Fruit fly (Drosophila melanogaster): ENCODE results near the gene wts.

wts gene

dm6 chr3R:30828433-30829034 is 22.1 kb upstream of the wts start:
- no peak for TF ChIP-seq Myc (optimal IDR thresholded peaks at IDR 0.05)
- no peak for TF ChIP-seq insv (optimal IDR thresholded peaks at IDR 0.05)
- TF ChIP-seq psq (optimal IDR thresholded peaks at IDR 0.05) = no peak
- no peak for TF ChIP-seq ttk (optimal IDR thresholded peaks at IDR 0.05)
- no peak for TF ChIP-seq Sin3A (optimal IDR thresholded peaks at IDR 0.05)
- TF ChIP-seq h (optimal IDR thresholded peaks at IDR 0.05) = no peak

- TF ChIP-seq h (optimal IDR thresholded peaks at IDR 0.05) (no peak), Sin3A (optimal IDR thresholded peaks at IDR 0.05) (no peak), psq (optimal IDR thresholded peaks at IDR 0.05) (no peak), ttk (optimal IDR thresholded peaks at IDR 0.05) (no peak), insv (optimal IDR thresholded peaks at IDR 0.05) (no peak), Myc (optimal IDR thresholded peaks at IDR 0.05) (no peak)
Observed at dm6 chr3R:30827544-30827943, 21.1 kb upstream of the wts start, which contains the start of gene CG15544. TSS of gene CG15544 (plus strand) at chr3R:30827819.

- TF ChIP-seq Myc (optimal IDR thresholded peaks at IDR 0.05) = no peak
- no peak for TF ChIP-seq insv (optimal IDR thresholded peaks at IDR 0.05)
- no peak for TF ChIP-seq h (optimal IDR thresholded peaks at IDR 0.05)
- no peak for TF ChIP-seq ttk (optimal IDR thresholded peaks at IDR 0.05)
- no peak for TF ChIP-seq psq (optimal IDR thresholded peaks at IDR 0.05)
- no peak for TF ChIP-seq Sin3A (optimal IDR thresholded peaks at IDR 0.05)
Observed at dm6 chr3R:30821968-30822449, 15.6 kb upstream of the wts start.

- TF ChIP-seq insv (optimal IDR thresholded peaks at IDR 0.05) (no peak), h (optimal IDR thresholded peaks at IDR 0.05) (no peak), Myc (optimal IDR thresholded peaks at IDR 0.05) (no peak), Sin3A (optimal IDR thresholded peaks at IDR 0.05) (no peak), ttk (optimal IDR thresholded peaks at IDR 0.05) (no peak), psq (optimal IDR thresholded peaks at IDR 0.05) (no peak)
Observed at dm6 chr3R:30820707-30821319, 14.4 kb upstream of the wts start.

dm6 chr3R:30817246-30817645 is 10.8 kb upstream of the wts start:
- TF ChIP-seq Sin3A (optimal IDR thresholded peaks at IDR 0.05) (no peak), psq (optimal IDR thresholded peaks at IDR 0.05) (no peak), insv (optimal IDR thresholded peaks at IDR 0.05) (no peak), ttk (optimal IDR thresholded peaks at IDR 0.05) (no peak), Myc (optimal IDR thresholded peaks at IDR 0.05) (no peak), h (optimal IDR thresholded peaks at IDR 0.05) (no peak)

dm6 chr3R:30816200-30816599 is 9.8 kb upstream of the wts start:
- TF ChIP-seq h (optimal IDR thresholded peaks at IDR 0.05) (no peak), ttk (optimal IDR thresholded peaks at IDR 0.05) (no peak), psq (optimal IDR thresholded peaks at IDR 0.05) (no peak), Myc (optimal IDR thresholded peaks at IDR 0.05) (no peak), Sin3A (optimal IDR thresholded peaks at IDR 0.05) (no peak), insv (optimal IDR thresholded peaks at IDR 0.05) (no peak)

- no peak for TF ChIP-seq Myc (optimal IDR thresholded peaks at IDR 0.05)
- no peak for TF ChIP-seq psq (optimal IDR thresholded peaks at IDR 0.05)
- no peak for TF ChIP-seq ttk (optimal IDR thresholded peaks at IDR 0.05)
- TF ChIP-seq h (optimal IDR thresholded peaks at IDR 0.05) = no peak
- no peak for TF ChIP-seq insv (optimal IDR thresholded peaks at IDR 0.05)
- TF ChIP-seq Sin3A (optimal IDR thresholded peaks at IDR 0.05) = no peak
Observed at dm6 chr3R:30814597-30815252, 8.3 kb upstream of the wts start.

dm6 chr3R:30813903-30814339 is 7.5 kb upstream of the wts start:
- TF ChIP-seq ttk (optimal IDR thresholded peaks at IDR 0.05) (no peak), Myc (optimal IDR thresholded peaks at IDR 0.05) (no peak), Sin3A (optimal IDR thresholded peaks at IDR 0.05) (no peak), insv (optimal IDR thresholded peaks at IDR 0.05) (no peak), h (optimal IDR thresholded peaks at IDR 0.05) (no peak), psq (optimal IDR thresholded peaks at IDR 0.05) (no peak)

dm6 chr3R:30812401-30813207 is 6.2 kb upstream of the wts start:
- TF ChIP-seq h (optimal IDR thresholded peaks at IDR 0.05) (no peak), Sin3A (optimal IDR thresholded peaks at IDR 0.05) (no peak), ttk (optimal IDR thresholded peaks at IDR 0.05) (no peak), psq (optimal IDR thresholded peaks at IDR 0.05) (no peak), insv (optimal IDR thresholded peaks at IDR 0.05) (no peak), Myc (optimal IDR thresholded peaks at IDR 0.05) (no peak)

dm6 chr3R:30812023-30812345 is 5.6 kb upstream of the wts start:
- no peak for TF ChIP-seq psq (optimal IDR thresholded peaks at IDR 0.05)
- TF ChIP-seq ttk (optimal IDR thresholded peaks at IDR 0.05) = no peak
- no peak for TF ChIP-seq insv (optimal IDR thresholded peaks at IDR 0.05)
- TF ChIP-seq h (optimal IDR thresholded peaks at IDR 0.05) = no peak
- TF ChIP-seq Myc (optimal IDR thresholded peaks at IDR 0.05) = no peak
- no peak for TF ChIP-seq Sin3A (optimal IDR thresholded peaks at IDR 0.05)

- TF ChIP-seq insv (optimal IDR thresholded peaks at IDR 0.05) = no peak
- TF ChIP-seq Sin3A (optimal IDR thresholded peaks at IDR 0.05) = no peak
- TF ChIP-seq h (optimal IDR thresholded peaks at IDR 0.05) = no peak
- no peak for TF ChIP-seq psq (optimal IDR thresholded peaks at IDR 0.05)
- no peak for TF ChIP-seq Myc (optimal IDR thresholded peaks at IDR 0.05)
Observed at dm6 chr3R:30811300-30812022, 5.0 kb upstream of the wts start.
